Fruit fly (Drosophila melanogaster) whole organism, adult: Measurements from ENCODE around the gene SmydA-2.

ENCODE experiments used
- CG11617 ChIP-seq: fragments of 200-800 bp; sonication (Bioruptor generic); optimal IDR thresholded peaks from 2 replicates; lab custom pipeline; 2017; ENCODE audit warnings: mild to moderate bottlenecking, missing biosample characterization, missing genetic modification reagents, missing genetic modification characterization
- CG14711 ChIP-seq: fragments of 200-800 bp; sonication (Bioruptor generic); optimal IDR thresholded peaks from 2 replicates; lab custom pipeline; 2018; ENCODE audit warnings: missing biosample characterization, mild to moderate bottlenecking, missing genetic modification characterization, moderate library complexity

DNA sequence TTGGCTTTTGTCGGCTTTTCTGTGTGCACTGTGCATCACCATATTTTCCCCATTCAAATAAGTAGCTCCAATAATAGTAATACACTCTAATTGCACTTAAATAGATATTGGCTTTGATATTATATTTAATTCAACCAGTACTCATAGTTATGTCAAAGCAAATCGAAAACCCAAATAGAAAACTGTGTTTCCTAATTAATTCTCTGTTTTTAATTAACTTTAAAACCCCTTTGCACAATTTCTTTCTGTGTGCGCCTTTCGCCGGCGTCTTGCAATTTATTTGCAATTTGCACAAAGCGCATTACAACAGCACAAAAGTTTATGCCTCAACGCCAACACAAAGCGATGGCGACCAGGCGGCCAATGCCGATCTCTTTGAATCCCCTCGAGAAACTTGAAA, 8.1 kb upstream of the SmydA-2 start:
- TF ChIP-seq CG14711 (tag; lab: Kevin White, UChicago): no peak
- TF ChIP-seq CG11617 (GFP tag; lab: Kevin White, UChicago): no peak
